Worm (Caenorhabditis elegans): ENCODE measurements around the gene ndua-8.

DNA sequence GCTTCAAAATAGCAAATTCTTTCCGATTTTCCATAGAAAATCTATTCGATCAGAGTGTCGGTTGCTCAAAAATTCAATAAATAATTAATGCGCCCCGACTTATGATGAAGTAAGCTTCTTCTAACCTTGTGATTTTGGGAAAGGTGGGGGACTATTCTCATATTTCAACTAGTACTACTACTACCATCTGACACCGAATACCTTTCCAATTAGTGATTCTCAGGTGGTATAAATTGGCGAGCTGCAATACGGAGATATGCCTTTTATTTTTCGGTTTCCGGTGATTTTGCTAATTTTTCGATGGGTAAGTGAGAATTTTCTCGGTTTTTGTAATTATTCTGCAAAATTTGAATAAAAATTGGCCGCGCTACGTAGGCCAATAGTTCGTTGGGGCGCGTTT, 32.5 kb downstream of the ndua-8 start, which contains the start of gene nhr-239:
- TF ChIP-seq dao-5 (tag; optimal IDR thresholded peaks at IDR 0.05) (no peak), him-1 (tag; optimal IDR thresholded peaks at IDR 0.05) (no peak)

All from whole organism, L4/young adult.